Worm (Caenorhabditis elegans): ENCODE results near the gene droe-4.
A peak's percentile ranks its signal among the peaks of the same experiment; 100 is the strongest.

The droe-4 gene

DNA sequence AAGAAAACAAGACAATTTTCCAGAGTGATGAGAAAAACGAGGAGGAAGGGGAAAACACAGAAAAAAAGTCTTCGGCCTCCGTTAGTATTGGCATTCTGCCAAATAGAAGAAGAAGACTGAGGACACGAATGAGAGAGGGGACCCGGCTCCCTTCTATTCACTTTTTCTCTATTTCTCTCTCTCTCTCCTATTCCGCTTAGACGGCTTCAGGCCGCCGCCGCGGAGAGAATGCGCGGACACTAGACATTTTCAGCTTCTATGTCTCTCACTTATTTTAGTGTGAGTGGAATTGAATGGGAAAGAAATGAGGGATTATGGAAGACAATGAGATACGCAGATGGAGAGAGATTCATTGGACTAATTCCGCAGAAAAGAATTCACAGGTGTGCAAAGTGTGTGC is 14.4 kb downstream of the droe-4 start (continued):
- peak; percentile 56 for TF ChIP-seq hmg-1.1 (GFP tag; IDR thresholded peaks at IDR 0.05)
- TF ChIP-seq mdl-1 (tag; optimal IDR thresholded peaks at IDR 0.05): no peak
- no peak for TF ChIP-seq pqm-1 (tag; optimal IDR thresholded peaks at IDR 0.05)
- TF ChIP-seq nhr-25 (tag; optimal IDR thresholded peaks at IDR 0.05; ENCODE audit: borderline replicate concordance, insufficient read depth): no peak
- TF ChIP-seq dmd-8 (GFP tag; IDR thresholded peaks at IDR 0.05): no peak
- no peak for TF ChIP-seq nhr-77 (tag; optimal IDR thresholded peaks at IDR 0.05)

DNA sequence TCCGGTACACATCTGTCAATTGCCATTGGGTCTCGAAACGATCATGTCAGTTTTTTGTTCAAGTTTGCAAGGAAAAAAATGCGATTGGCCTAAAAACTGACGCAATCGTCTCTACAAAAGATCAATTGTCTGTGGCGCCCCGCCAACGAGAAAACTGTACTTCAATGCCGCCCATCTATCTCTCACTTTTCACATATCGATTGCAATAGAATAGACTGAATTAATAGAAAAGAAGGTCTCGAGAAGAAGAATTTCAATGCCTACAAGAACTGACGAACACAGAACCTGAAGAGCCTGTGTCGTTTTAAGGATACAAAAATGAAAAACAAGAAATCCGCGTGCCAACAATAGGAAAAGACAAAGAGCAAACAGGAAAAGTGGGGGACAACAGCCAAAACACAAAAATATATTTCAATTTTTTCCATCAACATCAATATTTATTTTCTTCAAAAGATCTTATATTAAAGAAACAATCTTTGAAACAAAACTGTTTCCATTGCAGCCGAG is 15.9 kb downstream of the droe-4 start:
- TF ChIP-seq F49E8.2 (tag; optimal IDR thresholded peaks at IDR 0.05; ENCODE audit: borderline replicate concordance) (peak; percentile 14), F26F4.8 (GFP tag; conservative IDR thresholded peaks at IDR 0.05) (no peak), mxl-2 (GFP tag; conservative IDR thresholded peaks at IDR 0.05) (no peak), ama-1 (optimal IDR thresholded peaks at IDR 0.05) (peak; percentile 90), arid-1 (GFP tag; conservative IDR thresholded peaks at IDR 0.05) (0 out of 2 replicates have a peak, but pooled peaks have one; percentile 5), duxl-1 (tag; optimal IDR thresholded peaks at IDR 0.05; ENCODE audit: poor library complexity) (no peak), unc-130 (GFP tag; optimal IDR thresholded peaks at IDR 0.05) (peak; percentile 20), ceh-20 (GFP tag; IDR thresholded peaks at IDR 0.05) (0 out of 2 replicates have a peak, but pooled peaks have one; percentile 24), unc-62 (GFP tag; optimal IDR thresholded peaks at IDR 0.05 in 1 of 2) (no peak), unc-62 (tag; optimal IDR thresholded peaks at IDR 0.05) (no peak), nhr-28 (tag; optimal IDR thresholded peaks at IDR 0.05) (peak; percentile 3), snpc-4 (tag; optimal IDR thresholded peaks at IDR 0.05) (no peak), dpl-1 (GFP tag; optimal IDR thresholded peaks at IDR 0.05) (peak; percentile 46), nhr-48 (tag; optimal IDR thresholded peaks at IDR 0.05) (peak; percentile 4), daf-16 (GFP tag; optimal IDR thresholded peaks at IDR 0.05) (peak in 1 of 2 experiments; percentile 39), daf-16 (tag; optimal IDR thresholded peaks at IDR 0.05) (peak; percentile 35), daf-12 (tag; optimal IDR thresholded peaks at IDR 0.05) (no peak), hlh-11 (tag; optimal IDR thresholded peaks at IDR 0.05) (peak; percentile 64), nhr-6 (tag; optimal IDR thresholded peaks at IDR 0.05) (peak; percentile 69), aly-2 (tag; optimal IDR thresholded peaks at IDR 0.05) (no peak), nhr-102 (tag; optimal IDR thresholded peaks at IDR 0.05) (peak; percentile 62), nhr-237 (tag; optimal IDR thresholded peaks at IDR 0.05) (no peak), lsy-2 (tag; optimal IDR thresholded peaks at IDR 0.05) (peak in 1 of 2 experiments; percentile 76), hlh-30 (tag; optimal IDR thresholded peaks at IDR 0.05; ENCODE audit: insufficient read depth) (peak; percentile 25), spr-3 (GFP tag; optimal IDR thresholded peaks at IDR 0.05) (peak; percentile 14), dve-1 (tag; optimal IDR thresholded peaks at IDR 0.05; ENCODE audit: insufficient read depth) (peak; percentile 87), pha-4 (GFP tag; IDR thresholded peaks at IDR 0.05) (peak; percentile 35; the same call in 1 of the 2 replicates), pha-4 (tag; optimal IDR thresholded peaks at IDR 0.05) (no peak), daf-19 (GFP tag; conservative IDR thresholded peaks at IDR 0.05) (peak; percentile 58; the same call in 1 of the 2 replicates), aha-1 (tag) (peak; percentile 98), zfp-3 (GFP tag; conservative IDR thresholded peaks at IDR 0.05) (peak; percentile 72), D1046.2 (GFP tag; IDR thresholded peaks at IDR 0.05) (no peak), php-3 (GFP tag; IDR thresholded peaks at IDR 0.05) (no peak), ctbp-1 (GFP tag; IDR thresholded peaks at IDR 0.05) (0 out of 2 replicates have a peak, but pooled peaks have one; percentile 13), rbr-2 (tag; optimal IDR thresholded peaks at IDR 0.05) (peak; percentile 28), dmd-6 (GFP tag; IDR thresholded peaks at IDR 0.05) (peak; percentile 62; the same call in 1 of the 2 replicates), zip-11 (GFP tag; IDR thresholded peaks at IDR 0.05) (no peak), pqm-1 (tag; optimal IDR thresholded peaks at IDR 0.05) (peak; percentile 26), ces-1 (GFP tag; optimal IDR thresholded peaks at IDR 0.05) (no peak), mep-1 (tag; optimal IDR thresholded peaks at IDR 0.05) (peak; percentile 21), vab-7 (GFP tag; IDR thresholded peaks at IDR 0.05) (no peak), Y105C5A.15 (GFP tag; IDR thresholded peaks at IDR 0.05) (no peak), lin-38 (GFP tag; IDR thresholded peaks at IDR 0.05) (peak; percentile 47), nhr-10 (tag; optimal IDR thresholded peaks at IDR 0.05) (no peak)

Data from whole organism, L4 larva.